Worm (Caenorhabditis elegans) whole organism, L4 larva: ENCODE measurements around the gene C05D11.13.
A peak's percentile ranks its signal among the peaks of the same experiment; 100 is the strongest.

Source experiments
- ceh-28 ChIP-seq: fragments of 150-350 bp; optimal IDR thresholded peaks from 2 replicates; lab custom pipeline; 2014; ENCODE audit warnings: missing biosample characterization, missing genetic modification reagents, missing genetic modification characterization
- lin-13 ChIP-seq: fragments of 150-350 bp; optimal IDR thresholded peaks from 2 replicates; lab custom pipeline; 2014; ENCODE audit warnings: missing biosample characterization, missing genetic modification reagents, missing genetic modification characterization
- nhr-77 ChIP-seq: fragments of 150-350 bp; optimal IDR thresholded peaks from 2 replicates; lab custom pipeline; 2014; ENCODE audit warnings: missing biosample characterization, missing genetic modification characterization

DNA sequence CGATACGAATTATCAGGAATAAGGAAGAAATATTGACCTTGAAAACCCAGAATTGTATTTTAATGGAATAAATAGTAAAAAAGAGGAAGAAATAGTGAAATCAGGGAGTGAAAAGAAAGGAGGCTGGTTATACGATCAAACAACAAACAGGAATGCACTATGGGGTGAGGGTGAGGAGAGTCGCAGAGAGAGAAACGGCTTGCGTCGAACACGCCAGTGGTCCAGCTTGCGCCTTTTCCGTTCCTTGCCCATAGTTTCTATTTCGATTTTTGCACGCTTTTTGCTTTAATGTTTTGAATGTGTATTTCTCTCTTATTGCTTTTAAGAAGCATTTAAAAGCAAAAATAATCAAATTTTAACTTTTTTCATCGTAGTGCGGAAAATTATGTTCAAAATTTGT lies 9.3 kb upstream of the C05D11.13 start:
- TF ChIP-seq lin-13 (GFP tag; lab: Kevin White, UChicago) (peak; percentile 73), nhr-77 (peak; percentile 72), ceh-28 (tag; lab: Kevin White, UChicago) (no peak)
